Worm (Caenorhabditis elegans): Measurements from ENCODE around the gene moa-2.

DNA sequence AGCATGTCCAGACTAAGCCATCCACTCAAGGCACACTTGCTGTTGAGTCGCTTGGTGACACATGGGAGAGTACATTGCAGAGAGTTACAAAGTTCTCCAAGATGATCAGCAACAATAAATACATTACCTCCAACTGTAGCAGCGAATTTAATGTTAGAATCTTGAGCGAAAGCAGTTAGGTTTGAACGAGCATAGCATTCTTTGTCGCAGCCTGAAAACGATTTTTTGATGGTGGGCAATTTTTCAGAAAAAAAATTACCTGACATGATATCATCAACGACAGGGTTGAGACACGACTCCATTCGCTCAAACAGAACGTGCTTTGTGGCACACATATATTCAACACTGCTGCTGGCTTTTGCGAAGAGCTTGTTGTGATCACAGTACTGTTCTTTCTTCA, 35.8 kb downstream of the moa-2 start:
- TF ChIP-seq B0310.2 (tag; optimal IDR thresholded peaks at IDR 0.05) (no peak), sea-1 (GFP tag; conservative IDR thresholded peaks at IDR 0.05) (no peak), flt-1 (GFP tag; IDR thresholded peaks at IDR 0.05) (no peak), ama-1 (optimal IDR thresholded peaks at IDR 0.05) (no peak), hnd-1 (tag; optimal IDR thresholded peaks at IDR 0.05) (no peak), hmbx-1 (tag; optimal IDR thresholded peaks at IDR 0.05) (no peak), aly-1 (tag; optimal IDR thresholded peaks at IDR 0.05) (no peak), ets-7 (tag; optimal IDR thresholded peaks at IDR 0.05) (no peak), scrt-1 (GFP tag; IDR thresholded peaks at IDR 0.05) (no peak), pes-1 (GFP tag; IDR thresholded peaks at IDR 0.05) (no peak), ceh-13 (GFP tag; optimal IDR thresholded peaks at IDR 0.05) (no peak), F13C5.2 (tag; optimal IDR thresholded peaks at IDR 0.05) (no peak), tra-4 (tag; optimal IDR thresholded peaks at IDR 0.05) (no peak), tbx-37 (GFP tag; conservative IDR thresholded peaks at IDR 0.05) (no peak)

Measured in whole organism, early embryonic.